Worm (Caenorhabditis elegans) whole organism, L2 larva: ENCODE results near the gene hex-1.

Experiments
- lin-13 ChIP-seq: fragments of 150-350 bp; optimal IDR thresholded peaks from 2 replicates; lab custom pipeline; 2014; ENCODE audit warnings: missing biosample characterization, missing genetic modification reagents, missing genetic modification characterization
- lsy-2 ChIP-seq, 2 experiments: fragments of 150-350 bp in 1 of 2; sonication (generic microtip) in 1 of 2; optimal IDR thresholded peaks; 2 replicates each; lab custom pipeline; 2014 to 2017; ENCODE audit warnings: missing biosample characterization in 2 of 2, missing genetic modification characterization in 2 of 2
- nhr-23 ChIP-seq: fragments of 150-350 bp; optimal IDR thresholded peaks from 2 replicates; lab custom pipeline; 2014; ENCODE audit warnings: missing biosample characterization, missing genetic modification reagents, missing genetic modification characterization
- nhr-77 ChIP-seq: fragments of 150-350 bp; optimal IDR thresholded peaks from 2 replicates; lab custom pipeline; 2014; ENCODE audit warnings: missing biosample characterization, missing genetic modification characterization
- unc-55 ChIP-seq: fragments of 150-350 bp; sonication (generic microtip); optimal IDR thresholded peaks from 3 replicates; lab custom pipeline; 2014; ENCODE audit warnings: missing biosample characterization, missing genetic modification reagents, missing genetic modification characterization

DNA sequence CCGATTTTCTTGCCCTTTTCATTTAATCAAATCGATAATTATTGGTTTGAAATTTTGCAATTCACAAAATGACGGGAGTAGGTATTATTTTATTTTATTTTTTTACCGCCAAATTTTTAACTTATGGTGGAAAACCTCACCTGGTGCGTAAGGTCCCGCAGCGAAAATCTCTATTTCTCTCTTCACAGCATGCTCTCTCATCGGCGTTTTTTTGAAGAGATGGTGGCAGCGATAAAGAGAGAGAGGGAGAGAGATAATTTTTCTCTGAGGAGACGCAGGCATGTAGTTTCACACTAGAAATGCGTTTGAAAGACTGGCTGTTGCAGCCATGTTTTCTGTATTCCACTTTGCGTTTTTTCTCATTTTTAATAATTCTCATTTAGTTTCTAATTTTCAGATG, 13.0 kb downstream of the hex-1 start, which contains the start of gene T14F9.2:
- TF ChIP-seq nhr-23 (no peak), nhr-77 (tag; lab: Kevin White, UChicago) (no peak), lsy-2 (tag; optimal IDR thresholded peaks at IDR 0.05; lab: Kevin White, UChicago) (peak in 1 of 2 experiments; percentile 83), unc-55 (GFP tag; lab: Kevin White, UChicago) (peak; percentile 74), lin-13 (peak; percentile 51)
